Worm (Caenorhabditis elegans): ENCODE data around the gene R05D3.12.
A peak's percentile ranks its signal among the peaks of the same experiment; 100 is the strongest.

The R05D3.12 gene

ce11 chrIII:8425076-8425475, 44.3 kb downstream of the R05D3.12 start:
- TF ChIP-seq tbp1 (GFP tag; optimal IDR thresholded peaks at IDR 0.05) (peak; percentile 47), ceh-91 (GFP tag; IDR thresholded peaks at IDR 0.05) (no peak), aptf-3 (GFP tag; IDR thresholded peaks at IDR 0.05) (no peak), snpc-1.3 (tag; optimal IDR thresholded peaks at IDR 0.05; ENCODE audit: insufficient read depth) (no peak), nfyb-1 (GFP tag; IDR thresholded peaks at IDR 0.05) (peak; percentile 87), attf-3 (GFP tag; conservative IDR thresholded peaks at IDR 0.05) (peak; percentile 47; the same call in 1 of the 2 replicates), cebp-2 (GFP tag; IDR thresholded peaks at IDR 0.05) (no peak), ceh-27 (GFP tag; optimal IDR thresholded peaks at IDR 0.05) (peak; percentile 49), die-1 (tag; optimal IDR thresholded peaks at IDR 0.05) (peak; percentile 25), ztf-28 (GFP tag; IDR thresholded peaks at IDR 0.05) (no peak), aptf-2 (GFP tag; conservative IDR thresholded peaks at IDR 0.05) (no peak), ztf-25 (GFP tag; IDR thresholded peaks at IDR 0.05) (no peak), F55B11.4 (tag; optimal IDR thresholded peaks at IDR 0.05; ENCODE audit: borderline replicate concordance, insufficient read depth) (no peak), pbrm-1 (GFP tag; IDR thresholded peaks at IDR 0.05) (0 out of 2 replicates have a peak, but pooled peaks have one; percentile 16), lin-26 (GFP tag; IDR thresholded peaks at IDR 0.05) (peak; percentile 82), B0336.3 (GFP tag; IDR thresholded peaks at IDR 0.05) (peak; percentile 85), Y56A3A.18 (GFP tag; IDR thresholded peaks at IDR 0.05) (peak; percentile 65; the same call in 1 of the 2 replicates), F57A8.1 (GFP tag; optimal IDR thresholded peaks at IDR 0.05) (no peak), let-526 (GFP tag; IDR thresholded peaks at IDR 0.05) (0 out of 2 replicates have a peak, but pooled peaks have one; percentile 40), ekl-4 (GFP tag; IDR thresholded peaks at IDR 0.05) (peak; percentile 58; the same call in 1 of the 2 replicates), somi-1 (GFP tag; optimal IDR thresholded peaks at IDR 0.05) (peak; percentile 32), lin-54 (GFP tag; optimal IDR thresholded peaks at IDR 0.05) (peak; percentile 43), K12H6.12 (tag; optimal IDR thresholded peaks at IDR 0.05) (peak; percentile 83), lin-40 (tag; optimal IDR thresholded peaks at IDR 0.05) (peak; percentile 74), nfya-2 (GFP tag; IDR thresholded peaks at IDR 0.05) (no peak), snpc-4 (GFP tag; optimal IDR thresholded peaks at IDR 0.05) (no peak), snpc-4 (tag; optimal IDR thresholded peaks at IDR 0.05) (peak; percentile 22 to 64 (median 59)), mcd-1 (GFP tag; IDR thresholded peaks at IDR 0.05) (peak; percentile 59), ZK185.1 (tag; optimal IDR thresholded peaks at IDR 0.05; ENCODE audit: poor library complexity, severe bottlenecking) (peak; percentile 62), ceh-100 (GFP tag; IDR thresholded peaks at IDR 0.05) (no peak), zfh-2 (GFP tag; conservative IDR thresholded peaks at IDR 0.05) (peak; percentile 94), lag-1 (GFP tag; IDR thresholded peaks at IDR 0.05) (no peak), F57C9.4 (tag; optimal IDR thresholded peaks at IDR 0.05) (no peak), madf-3 (GFP tag; IDR thresholded peaks at IDR 0.05) (no peak), F39B2.1 (GFP tag; IDR thresholded peaks at IDR 0.05) (0 out of 2 replicates have a peak, but pooled peaks have one; percentile 50), egrh-3 (GFP tag; IDR thresholded peaks at IDR 0.05) (peak; percentile 41), madf-10 (tag; optimal IDR thresholded peaks at IDR 0.05) (peak; percentile 65), F49E8.2 (tag; optimal IDR thresholded peaks at IDR 0.05; ENCODE audit: insufficient read depth) (no peak), let-607 (tag; optimal IDR thresholded peaks at IDR 0.05) (peak; percentile 90 to 92), F52B5.7 (tag; optimal IDR thresholded peaks at IDR 0.05) (no peak), unc-62 (GFP tag; optimal IDR thresholded peaks at IDR 0.05) (peak; percentile 61), C17E4.6 (GFP tag; IDR thresholded peaks at IDR 0.05) (no peak), nhr-27 (tag; optimal IDR thresholded peaks at IDR 0.05) (no peak), snpc-1.1 (tag; optimal IDR thresholded peaks at IDR 0.05; ENCODE audit: insufficient read depth) (peak; percentile 27), ceh-40 (GFP tag; IDR thresholded peaks at IDR 0.05) (no peak), nhr-90 (tag; optimal IDR thresholded peaks at IDR 0.05) (peak; percentile 56), egl-44 (GFP tag; IDR thresholded peaks at IDR 0.05) (peak; percentile 52; the same call in 1 of the 2 replicates), ztf-26 (tag; optimal IDR thresholded peaks at IDR 0.05) (peak; percentile 54)
